Worm (Caenorhabditis elegans) whole organism, young adult: Measurements from ENCODE around the gene best-5.

ENCODE experiments used
- F10E7.11 ChIP-seq: sonication (generic microtip); optimal IDR thresholded peaks from 2 replicates; lab custom pipeline; 2017; ENCODE audit warnings: mild to moderate bottlenecking, missing genetic modification characterization, moderate library complexity, missing compliant biosample characterization
- F23B12.7 ChIP-seq: sonication (generic microtip); optimal IDR thresholded peaks from 2 replicates; lab custom pipeline; 2017; ENCODE audit warnings: missing genetic modification characterization, mild to moderate bottlenecking, missing compliant biosample characterization, antibody characterized with exemption, moderate library complexity; ENCODE audit not compliant: insufficient read depth
- F37B4.10 ChIP-seq: fragments of 200-800 bp; sonication (Bioruptor generic); IDR thresholded peaks from 2 replicates; pipeline ENCODE4 v1.3.6; 2022; ENCODE audit warnings: missing genetic modification characterization, missing compliant biosample characterization
- F49E8.2 ChIP-seq: sonication (generic microtip); optimal IDR thresholded peaks from 3 replicates; lab custom pipeline; 2017; ENCODE audit warnings: missing genetic modification characterization, mild to moderate bottlenecking, missing compliant biosample characterization, antibody characterized with exemption, moderate library complexity; ENCODE audit not compliant: insufficient read depth
- Y79H2A.3 ChIP-seq: fragments of 200-800 bp; sonication (Bioruptor generic); conservative IDR thresholded peaks from 2 replicates; pipeline ENCODE4 v1.3.6; 2022; ENCODE audit warnings: missing genetic modification reagents, missing genetic modification characterization, missing compliant biosample characterization
- him-1 ChIP-seq: sonication (generic microtip); optimal IDR thresholded peaks from 2 replicates; lab custom pipeline; 2016; ENCODE audit warnings: missing genotype, missing genetic modification reagents, missing genetic modification characterization, missing compliant biosample characterization
- hlh-12 ChIP-seq: sonication (generic microtip); optimal IDR thresholded peaks from 2 replicates; lab custom pipeline; 2016; ENCODE audit warnings: missing genetic modification characterization, missing compliant biosample characterization
- lag-1 ChIP-seq: fragments of 200-800 bp; sonication (Bioruptor generic); IDR thresholded peaks from 2 replicates; pipeline ENCODE4 v1.3.6; 2022; ENCODE audit warnings: missing genetic modification reagents, missing genetic modification characterization, missing compliant biosample characterization
- let-607 ChIP-seq, 2 experiments: fragments of 200-800 bp in 1 of 2; sonication (Bioruptor generic) in 1 of 2; sonication (generic microtip) in 1 of 2; optimal IDR thresholded peaks; 2 replicates each; lab custom pipeline; 2016 to 2018; ENCODE audit warnings: mild to moderate bottlenecking in 2 of 2, missing compliant biosample characterization in 2 of 2, missing genetic modification characterization in 2 of 2, moderate library complexity in 2 of 2, missing genotype in 1 of 2
- nfya-1 ChIP-seq: sonication (generic microtip); optimal IDR thresholded peaks from 2 replicates; lab custom pipeline; 2017; ENCODE audit warnings: antibody characterized with exemption, missing compliant biosample characterization, missing genetic modification characterization, borderline replicate concordance; ENCODE audit not compliant: insufficient read depth
- sdz-38 ChIP-seq: sonication (generic microtip); optimal IDR thresholded peaks from 2 replicates; lab custom pipeline; 2016; ENCODE audit warnings: missing genotype, missing genetic modification characterization, missing compliant biosample characterization
- unc-62 ChIP-seq: fragments of 150-350 bp; optimal IDR thresholded peaks from 2 replicates; lab custom pipeline; 2014; ENCODE audit warnings: missing biosample characterization, missing genetic modification reagents, missing genetic modification characterization

DNA sequence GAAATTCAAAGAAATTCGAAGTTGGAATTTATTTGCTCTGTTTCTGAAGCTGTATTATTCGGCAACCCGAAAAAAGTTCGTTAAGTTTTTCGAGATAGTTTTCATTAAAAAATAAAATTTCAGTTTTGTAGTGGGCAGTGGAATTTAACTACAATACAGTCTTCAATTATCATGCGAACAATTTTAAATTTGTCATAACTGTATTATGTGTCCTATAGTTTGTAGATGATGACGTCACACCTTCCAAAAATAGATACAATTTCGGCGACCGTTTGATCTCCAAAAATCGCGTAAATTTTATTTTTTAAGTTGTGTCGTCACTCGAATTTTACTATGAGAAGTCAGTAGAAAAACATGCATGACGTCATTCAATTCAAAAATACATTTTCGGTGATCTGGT, 23.1 kb upstream of the best-5 start:
- TF ChIP-seq lag-1 (GFP tag; lab: Robert Waterston, UW) (no peak), sdz-38 (tag; lab: Kevin White, UChicago) (no peak), Y79H2A.3 (GFP tag; lab: Robert Waterston, UW) (no peak), him-1 (no peak), F23B12.7 (tag; lab: Kevin White, UChicago) (no peak), F37B4.10 (GFP tag; lab: Robert Waterston, UW) (no peak), F10E7.11 (tag; lab: Kevin White, UChicago) (no peak), let-607 (tag; optimal IDR thresholded peaks at IDR 0.05; lab: Kevin White, UChicago) (no peak), unc-62 (GFP tag; lab: Kevin White, UChicago) (no peak), hlh-12 (tag; lab: Kevin White, UChicago) (no peak), F49E8.2 (no peak), nfya-1 (tag; lab: Kevin White, UChicago) (no peak)
